Worm (Caenorhabditis elegans) whole organism, midembryonic: ENCODE data around the gene Y57G11C.5.

Experiments
- flt-1 ChIP-seq: fragments of 200-800 bp; sonication (Bioruptor generic); IDR thresholded peaks from 2 replicates; pipeline ENCODE4 v1.3.6; 2022; ENCODE audit warnings: missing genetic modification characterization, missing compliant biosample characterization
- ref-1 ChIP-seq: fragments of 200-800 bp; sonication (Bioruptor generic); conservative IDR thresholded peaks from 2 replicates; pipeline ENCODE4 v1.3.6; 2022; ENCODE audit warnings: missing genetic modification reagents, missing genetic modification characterization, missing compliant biosample characterization
- ztf-23 ChIP-seq: fragments of 200-800 bp; sonication (Bioruptor generic); IDR thresholded peaks from 2 replicates; pipeline ENCODE4 v1.3.6; 2022; ENCODE audit warnings: missing genetic modification reagents, missing genetic modification characterization, missing compliant biosample characterization
- ztf-29 ChIP-seq: fragments of 200-800 bp; sonication (Bioruptor generic); IDR thresholded peaks from 2 replicates; pipeline ENCODE4 v1.3.6; 2022; ENCODE audit warnings: missing genetic modification reagents, missing genetic modification characterization, missing compliant biosample characterization

DNA sequence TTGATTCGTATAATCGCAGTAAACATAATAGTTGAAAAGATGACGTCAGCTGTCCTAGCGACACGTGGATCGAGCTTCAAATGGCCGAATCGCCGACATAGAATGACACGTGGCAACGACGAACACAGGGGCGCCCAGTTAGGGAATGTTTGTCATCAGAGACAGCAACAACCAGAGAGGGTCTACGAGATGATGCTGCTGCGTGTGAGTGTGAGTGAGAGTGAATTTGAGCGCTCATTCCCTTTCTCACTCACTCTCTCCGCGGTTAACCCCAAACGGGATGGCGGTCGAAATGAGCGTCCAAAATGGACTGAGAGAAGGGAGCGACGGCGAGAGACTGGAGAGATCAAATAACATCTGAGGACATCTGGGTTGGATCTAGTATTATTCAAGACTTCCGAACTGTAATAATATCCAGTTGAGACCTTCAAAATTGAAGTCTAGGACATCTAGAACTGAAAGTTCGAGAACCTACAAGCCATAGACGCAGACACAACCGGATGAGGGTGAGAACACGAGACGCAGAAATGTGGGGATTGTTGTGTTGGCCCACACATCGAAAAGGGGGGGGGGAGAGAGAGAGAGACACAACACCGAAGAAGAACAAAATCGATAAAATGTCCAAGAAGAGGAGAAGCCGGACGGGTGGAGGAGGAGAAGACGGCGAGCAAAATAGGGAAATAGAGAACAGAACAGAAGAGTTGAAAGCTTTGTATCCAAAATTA is 28.8 kb upstream of the Y57G11C.5 start:
- TF ChIP-seq ztf-29 (GFP tag; lab: Robert Waterston, UW) (peak; percentile 78; the same call in 1 of the 2 replicates), flt-1 (GFP tag; lab: Robert Waterston, UW) (no peak), ref-1 (GFP tag; lab: Robert Waterston, UW) (no peak), ztf-23 (GFP tag; lab: Robert Waterston, UW) (no peak)
